Fruit fly (Drosophila melanogaster) whole organism, pupa: ENCODE measurements around the gene hd.

Experiments
- CG10348 ChIP-seq: fragments of 200-800 bp; sonication (Bioruptor generic); IDR thresholded peaks from 2 replicates; pipeline ENCODE4 v1.3.6; 2022; ENCODE audit warnings: missing biosample characterization, missing genetic modification characterization
- CG14655 ChIP-seq: fragments of 200-800 bp; sonication (Bioruptor generic); optimal IDR thresholded peaks from 3 replicates; lab custom pipeline; 2017; ENCODE audit warnings: mild to moderate bottlenecking, missing biosample characterization, missing genetic modification reagents, missing genetic modification characterization
- CG15710 ChIP-seq: fragments of 200-800 bp; sonication (Bioruptor generic); optimal IDR thresholded peaks from 2 replicates; lab custom pipeline; 2018; ENCODE audit warnings: missing biosample characterization, mild to moderate bottlenecking, missing genetic modification characterization, moderate library complexity
- CG34367 ChIP-seq: fragments of 200-800 bp; sonication (Bioruptor generic); optimal IDR thresholded peaks from 2 replicates; lab custom pipeline; 2018; ENCODE audit warnings: missing biosample characterization, mild to moderate bottlenecking, missing genetic modification characterization
- CG4496 ChIP-seq: fragments of 200-800 bp; sonication (Bioruptor generic); IDR thresholded peaks from 3 replicates; pipeline ENCODE4 v1.3.6; 2022; ENCODE audit warnings: missing biosample characterization, missing genetic modification characterization
- CG8159 ChIP-seq: fragments of 200-800 bp; sonication (Bioruptor generic); optimal IDR thresholded peaks from 3 replicates; lab custom pipeline; 2018; ENCODE audit warnings: missing biosample characterization, mild to moderate bottlenecking, missing genetic modification characterization, moderate library complexity
- D1 ChIP-seq: fragments of 200-800 bp; sonication (Bioruptor generic); optimal IDR thresholded peaks from 2 replicates; lab custom pipeline; 2018; ENCODE audit warnings: missing biosample characterization, mild to moderate bottlenecking, missing genetic modification characterization, moderate library complexity
- EcR ChIP-seq: fragments of 200-800 bp; sonication (Bioruptor generic); optimal IDR thresholded peaks from 3 replicates; lab custom pipeline; 2019; ENCODE audit warnings: missing biosample characterization, missing genetic modification characterization, mild to moderate bottlenecking, moderate library complexity, missing genetic modification reagents
- Ets98B ChIP-seq: fragments of 200-800 bp; sonication (Bioruptor generic); IDR thresholded peaks from 2 replicates; pipeline ENCODE4 v1.3.6; 2022; ENCODE audit warnings: missing biosample characterization, missing genetic modification characterization
- Pif1A ChIP-seq: fragments of 200-800 bp; sonication (Bioruptor generic); optimal IDR thresholded peaks from 3 replicates; lab custom pipeline; 2016; ENCODE audit warnings: missing biosample characterization, missing genetic modification characterization
- Snoo ChIP-seq: fragments of 200-800 bp; sonication (Bioruptor generic); optimal IDR thresholded peaks from 3 replicates; lab custom pipeline; 2017; ENCODE audit warnings: missing biosample characterization, mild to moderate bottlenecking, missing genetic modification characterization, inconsistent platforms
- gl ChIP-seq: fragments of 200-800 bp; sonication (Bioruptor generic); optimal IDR thresholded peaks from 2 replicates; lab custom pipeline; 2018; ENCODE audit warnings: missing biosample characterization, mild to moderate bottlenecking, missing genetic modification characterization

DNA sequence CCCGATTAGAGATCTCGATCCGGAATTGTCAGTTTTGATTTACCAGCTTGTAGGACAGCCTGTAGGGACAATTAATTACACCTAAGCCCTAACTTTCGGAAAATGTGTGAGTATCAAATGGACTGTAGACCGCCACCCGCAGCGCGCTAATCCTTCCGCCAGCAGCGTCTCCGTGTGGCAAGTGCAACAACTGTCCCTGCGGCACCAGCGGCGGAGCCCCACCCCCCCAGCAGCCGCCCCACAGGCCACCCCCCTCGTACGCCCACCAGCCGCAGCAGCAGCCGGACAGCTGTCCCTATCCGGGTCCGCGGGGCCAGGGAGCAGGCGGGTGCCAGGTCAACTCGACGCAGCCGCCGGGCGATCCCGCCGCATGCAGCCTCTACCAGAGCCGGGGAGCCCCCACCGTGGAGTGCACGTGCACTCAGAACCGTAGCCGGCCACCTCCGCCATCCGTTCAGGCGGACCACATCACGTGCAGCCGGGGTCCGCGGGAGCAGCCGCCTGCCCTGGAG is 5.2 kb downstream of the hd start, which contains the start of the genes CG31542 and CG34277:
- TF ChIP-seq CG34367 (no peak), CG10348 (GFP tag; lab: Robert Waterston, UW) (no peak), CG15710 (no peak), D1 (tag; lab: Kevin White, UChicago) (no peak), CG4496 (GFP tag; lab: Robert Waterston, UW) (no peak), EcR (no peak), CG14655 (GFP tag; lab: Kevin White, UChicago) (no peak), CG8159 (tag; lab: Kevin White, UChicago) (no peak), Snoo (tag; lab: Kevin White, UChicago) (no peak), gl (no peak), Ets98B (no peak), Pif1A (GFP tag; lab: Kevin White, UChicago) (no peak)
